Worm (Caenorhabditis elegans) whole organism, L4 larva: ENCODE measurements around the gene ftr-1.

Experiments used
- T26A8.4 ChIP-seq: fragments of 200-800 bp; sonication (Bioruptor generic); IDR thresholded peaks from 2 replicates; pipeline ENCODE4 v1.3.6; 2022; ENCODE audit warnings: missing genetic modification characterization, missing compliant biosample characterization
- ZK546.5 ChIP-seq, 2 experiments: sonication (generic microtip); optimal IDR thresholded peaks; 2 replicates each; lab custom pipeline; 2017; ENCODE audit warnings: missing biosample characterization in 2 of 2, missing genetic modification characterization in 2 of 2
- aly-2 ChIP-seq: sonication (generic microtip); optimal IDR thresholded peaks from 2 replicates; lab custom pipeline; 2018; ENCODE audit warnings: missing biosample characterization, missing genetic modification characterization
- ama-1 ChIP-seq: fragments of 150-350 bp; optimal IDR thresholded peaks from 2 replicates; lab custom pipeline; 2014; ENCODE audit warnings: inconsistent platforms, mixed read lengths
- ceh-82 ChIP-seq: sonication (generic microtip); optimal IDR thresholded peaks from 2 replicates; lab custom pipeline; 2017; ENCODE audit warnings: missing biosample characterization, missing genetic modification characterization
- cey-2 ChIP-seq: sonication (generic microtip); optimal IDR thresholded peaks from 3 replicates; lab custom pipeline; 2017; ENCODE audit warnings: missing genetic modification characterization, mild to moderate bottlenecking, missing compliant biosample characterization, antibody characterized with exemption, borderline replicate concordance; ENCODE audit not compliant: insufficient read depth
- lin-39 ChIP-seq: fragments of 150-350 bp; optimal IDR thresholded peaks from 2 replicates; lab custom pipeline; 2014; ENCODE audit warnings: missing biosample characterization, missing genetic modification reagents, missing genetic modification characterization
- mep-1 ChIP-seq: fragments of 150-350 bp; sonication (generic microtip); optimal IDR thresholded peaks from 3 replicates; lab custom pipeline; 2014; ENCODE audit warnings: missing biosample characterization, missing genetic modification characterization
- rbr-2 ChIP-seq: sonication (generic microtip); optimal IDR thresholded peaks from 2 replicates; lab custom pipeline; 2016; ENCODE audit warnings: missing genotype, missing genetic modification characterization, missing compliant biosample characterization
- skn-1 ChIP-seq: fragments of 150-350 bp; optimal IDR thresholded peaks from 2 replicates; lab custom pipeline; 2014; ENCODE audit warnings: missing biosample characterization, missing genetic modification characterization
- snpc-4 ChIP-seq: fragments of 150-350 bp; optimal IDR thresholded peaks from 2 replicates; lab custom pipeline; 2014; ENCODE audit warnings: missing biosample characterization, missing genetic modification characterization
- unc-62 ChIP-seq, 3 experiments: fragments of 150-350 bp in 1 of 3; sonication (generic microtip); optimal IDR thresholded peaks in 2 of 3; peaks in 1 of 3; 1 replicate in 1 of 3; 2 replicates in 2 of 3; lab custom pipeline; 2014 to 2017; ENCODE audit warnings: missing biosample characterization in 3 of 3, missing genetic modification characterization in 3 of 3, missing genetic modification reagents in 3 of 3, missing genotype in 1 of 3

- TF ChIP-seq mep-1 (tag; lab: Kevin White, UChicago), result no peak
- no peak for TF ChIP-seq ceh-82 (tag; lab: Kevin White, UChicago)
- no peak for TF ChIP-seq ama-1 (lab: Kevin White, UChicago)
- no peak for TF ChIP-seq rbr-2 (tag; lab: Kevin White, UChicago)
- TF ChIP-seq ZK546.5 (tag; optimal IDR thresholded peaks at IDR 0.05; lab: Kevin White, UChicago), result no peak
- no peak for TF ChIP-seq unc-62 (GFP tag; optimal IDR thresholded peaks at IDR 0.05 in 1 of 2; lab: Kevin White, UChicago)
- TF ChIP-seq unc-62 (tag; optimal IDR thresholded peaks at IDR 0.05; lab: Kevin White, UChicago), result no peak
- no peak for TF ChIP-seq aly-2
- no peak for TF ChIP-seq snpc-4
- TF ChIP-seq T26A8.4 (GFP tag; lab: Robert Waterston, UW), result no peak
- no peak for TF ChIP-seq lin-39 (tag; lab: Kevin White, UChicago)
- TF ChIP-seq cey-2 (tag; lab: Kevin White, UChicago), result no peak
- TF ChIP-seq skn-1, result no peak
These were observed 15.8 kb downstream of the ftr-1 start, which contains the start of gene Y113G7B.12 for ce11 chrV:20212584-20212983.
